Worm (Caenorhabditis elegans): ENCODE data around the gene T05G5.1.

DNA sequence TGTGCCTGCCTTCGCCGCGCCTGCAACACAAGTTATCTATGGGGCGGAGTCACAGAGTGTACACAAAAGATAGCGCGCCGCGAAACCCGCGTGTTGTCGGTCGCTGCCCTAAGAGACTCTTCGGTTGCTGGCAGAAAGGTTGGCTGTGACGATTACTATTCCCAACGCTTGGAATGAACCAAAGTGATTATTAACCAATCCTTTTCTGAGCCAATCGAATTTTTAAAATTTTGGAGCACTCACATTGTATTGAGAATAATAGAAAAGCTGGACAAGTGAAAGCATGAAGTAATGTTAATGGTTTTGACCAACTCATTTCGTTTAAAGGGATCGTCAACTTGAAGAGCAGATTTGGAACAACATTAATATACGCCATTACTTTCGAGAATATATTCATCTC, 25.9 kb downstream of the T05G5.1 start:
- TF ChIP-seq aly-2 (tag; optimal IDR thresholded peaks at IDR 0.05) (peak; percentile 77), nhr-71 (tag; optimal IDR thresholded peaks at IDR 0.05) (peak; percentile 89), elt-2 (tag; optimal IDR thresholded peaks at IDR 0.05) (peak; percentile 91), nhr-76 (tag; optimal IDR thresholded peaks at IDR 0.05) (no peak), ces-1 (GFP tag; optimal IDR thresholded peaks at IDR 0.05) (no peak), fkh-10 (GFP tag; optimal IDR thresholded peaks at IDR 0.05) (no peak), lin-35 (GFP tag; optimal IDR thresholded peaks at IDR 0.05) (peak in 1 of 2 experiments; percentile 69), nhr-90 (tag; optimal IDR thresholded peaks at IDR 0.05; ENCODE audit: poor library complexity) (peak; percentile 91), tlp-1 (tag; optimal IDR thresholded peaks at IDR 0.05) (no peak), ama-1 (optimal IDR thresholded peaks at IDR 0.05) (peak; percentile 91)
